Fruit fly (Drosophila melanogaster): ENCODE data around the gene alphaTub85E.

The alphaTub85E gene

dm6 chr3R:9777941-9778360 is 44.9 kb upstream of the alphaTub85E start, which contains the start of gene RpS29 (continued):
- peak; percentile 84 for TF ChIP-seq CG6175 (GFP tag; IDR thresholded peaks at IDR 0.05)
- TF ChIP-seq CG16815 (GFP tag; optimal IDR thresholded peaks at IDR 0.05): peak; percentile 2
- 0 out of 3 replicates have a peak, but pooled peaks have one; percentile 43 for TF ChIP-seq C15 (GFP tag; IDR thresholded peaks at IDR 0.05)
- TF ChIP-seq Antp (GFP tag; optimal IDR thresholded peaks at IDR 0.05): peak; percentile 91
- peak; percentile 92 for TF ChIP-seq trem (tag; optimal IDR thresholded peaks at IDR 0.05)
- TF ChIP-seq so (GFP tag; IDR thresholded peaks at IDR 0.05): no peak
- peak; percentile 47 for TF ChIP-seq CG30431 (GFP tag; optimal IDR thresholded peaks at IDR 0.05)
- TF ChIP-seq ems (GFP tag; optimal IDR thresholded peaks at IDR 0.05): peak; percentile 84
- TF ChIP-seq zfh1 (GFP tag; IDR thresholded peaks at IDR 0.05): peak; percentile 84
- TF ChIP-seq Bgb (GFP tag; IDR thresholded peaks at IDR 0.05; ENCODE audit: partially characterized antibody): peak; percentile 98
- peak; percentile 94 for TF ChIP-seq NFAT (GFP tag; IDR thresholded peaks at IDR 0.05)
- peak; percentile 56 for TF ChIP-seq CG12219 (GFP tag; optimal IDR thresholded peaks at IDR 0.05)
- TF ChIP-seq CG31388 (GFP tag; optimal IDR thresholded peaks at IDR 0.05): no peak
- peak; percentile 89 for TF ChIP-seq hb (GFP tag; IDR thresholded peaks at IDR 0.05; ENCODE audit: partially characterized antibody)
- TF ChIP-seq CG6854 (GFP tag; optimal IDR thresholded peaks at IDR 0.05): peak; percentile 66
- peak; percentile 54; the same call in 1 of the 2 replicates for TF ChIP-seq CG10321 (GFP tag; IDR thresholded peaks at IDR 0.05)
- peak; percentile 73 for TF ChIP-seq CG6683 (GFP tag; optimal IDR thresholded peaks at IDR 0.05)
- TF ChIP-seq lab (GFP tag; optimal IDR thresholded peaks at IDR 0.05): peak; percentile 93
- peak; percentile 62 for TF ChIP-seq Hand (GFP tag; optimal IDR thresholded peaks at IDR 0.05)
- TF ChIP-seq p53 (GFP tag; optimal IDR thresholded peaks at IDR 0.05): peak; percentile 83
- TF ChIP-seq Fer1 (GFP tag; optimal IDR thresholded peaks at IDR 0.05): peak; percentile 89
- TF ChIP-seq CG8290 (GFP tag; optimal IDR thresholded peaks at IDR 0.05): peak; percentile 73
- peak; percentile 31 to 95 for TF ChIP-seq CG8290 (tag; optimal IDR thresholded peaks at IDR 0.05)
- no peak for TF ChIP-seq lov (optimal IDR thresholded peaks at IDR 0.05)
- TF ChIP-seq lov (GFP tag; IDR thresholded peaks at IDR 0.05): peak; percentile 62; the same call in 1 of the 3 replicates
- TF ChIP-seq CG4282 (GFP tag; optimal IDR thresholded peaks at IDR 0.05): peak; percentile 84
- peak; percentile 83 for TF ChIP-seq CG6272 (GFP tag; IDR thresholded peaks at IDR 0.05)
- peak; percentile 80 for TF ChIP-seq tx (GFP tag; optimal IDR thresholded peaks at IDR 0.05)
- TF ChIP-seq exex (tag; optimal IDR thresholded peaks at IDR 0.05): peak; percentile 39
- TF ChIP-seq CG7556 (GFP tag; optimal IDR thresholded peaks at IDR 0.05): peak; percentile 45
- TF ChIP-seq PHDP (tag; optimal IDR thresholded peaks at IDR 0.05): peak; percentile 67
- TF ChIP-seq CG9932 (GFP tag; IDR thresholded peaks at IDR 0.05): peak; percentile 95
- TF ChIP-seq CG11723 (GFP tag; optimal IDR thresholded peaks at IDR 0.05): peak; percentile 68
- no peak for TF ChIP-seq CG11093 (GFP tag; IDR thresholded peaks at IDR 0.05)
- no peak for TF ChIP-seq CG7357 (GFP tag; IDR thresholded peaks at IDR 0.05)
- TF ChIP-seq CG10274 (GFP tag; optimal IDR thresholded peaks at IDR 0.05): peak; percentile 47
- peak; percentile 56; the same call in 1 of the 2 replicates for TF ChIP-seq wdn (GFP tag; IDR thresholded peaks at IDR 0.05)
- peak; percentile 52 for TF ChIP-seq da (GFP tag; optimal IDR thresholded peaks at IDR 0.05)
- TF ChIP-seq CG8765 (GFP tag; IDR thresholded peaks at IDR 0.05): no peak
- TF ChIP-seq CG8089 (GFP tag; optimal IDR thresholded peaks at IDR 0.05): peak; percentile 80
- peak; percentile 21 for TF ChIP-seq CG14965 (GFP tag; optimal IDR thresholded peaks at IDR 0.05; ENCODE audit: borderline replicate concordance)
- TF ChIP-seq esg (GFP tag; conservative IDR thresholded peaks at IDR 0.05): peak; percentile 31; the same call in 1 of the 2 replicates
- peak; percentile 74 for TF ChIP-seq Hey (tag; optimal IDR thresholded peaks at IDR 0.05)
- TF ChIP-seq CG30403 (GFP tag; optimal IDR thresholded peaks at IDR 0.05): peak; percentile 80
- TF ChIP-seq lola (GFP tag; optimal IDR thresholded peaks at IDR 0.05): peak in 1 of 3 experiments; percentile 39
- peak; percentile 82 for TF ChIP-seq HLH4C (GFP tag; IDR thresholded peaks at IDR 0.05; ENCODE audit: partially characterized antibody)
- peak; percentile 97 for TF ChIP-seq dm (GFP tag; optimal IDR thresholded peaks at IDR 0.05)
- TF ChIP-seq ranshi (GFP tag; IDR thresholded peaks at IDR 0.05): peak; percentile 68
- peak; percentile 61 for TF ChIP-seq grn (GFP tag; optimal IDR thresholded peaks at IDR 0.05)
- peak; percentile 74 for TF ChIP-seq CG17328 (GFP tag; IDR thresholded peaks at IDR 0.05)
- TF ChIP-seq CG31224 (GFP tag; IDR thresholded peaks at IDR 0.05): no peak

Measured in whole organism, embryonic.